Worm (Caenorhabditis elegans): ENCODE measurements around the gene algn-3.

DNA sequence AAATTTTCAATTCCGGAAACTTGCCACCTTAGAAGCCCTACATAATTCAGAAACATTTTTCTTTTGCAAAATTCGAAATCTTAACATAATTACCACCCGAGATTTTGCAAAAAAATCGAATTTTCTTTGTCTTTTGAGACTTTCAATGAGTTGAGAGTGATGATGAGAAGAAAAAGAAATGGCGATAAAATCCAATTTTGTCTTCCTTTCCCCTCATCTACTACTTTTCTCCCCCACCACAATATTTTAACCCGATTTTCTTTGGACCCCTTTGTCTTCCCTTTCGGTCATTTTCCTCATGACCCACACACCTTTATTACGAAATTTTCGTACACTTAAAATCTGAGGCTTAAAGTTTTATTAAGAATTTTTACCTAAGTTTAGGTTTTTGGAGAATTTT is 34.3 kb downstream of the algn-3 start:
- no peak for TF ChIP-seq Y53F4B.3 (GFP tag; IDR thresholded peaks at IDR 0.05)
- TF ChIP-seq dpl-1 (GFP tag; optimal IDR thresholded peaks at IDR 0.05) = no peak
- TF ChIP-seq snpc-4 (GFP tag; optimal IDR thresholded peaks at IDR 0.05) = no peak
- no peak for TF ChIP-seq snpc-4 (tag; optimal IDR thresholded peaks at IDR 0.05)
- no peak for TF ChIP-seq bed-1 (GFP tag; IDR thresholded peaks at IDR 0.05)
- no peak for TF ChIP-seq F37B4.10 (GFP tag; IDR thresholded peaks at IDR 0.05)
- no peak for TF ChIP-seq aptf-2 (GFP tag; conservative IDR thresholded peaks at IDR 0.05)
- TF ChIP-seq madf-6 (GFP tag; IDR thresholded peaks at IDR 0.05) = no peak
- no peak for TF ChIP-seq ztf-6 (GFP tag; IDR thresholded peaks at IDR 0.05)
- no peak for TF ChIP-seq C06A6.2 (GFP tag; conservative IDR thresholded peaks at IDR 0.05)

All from whole organism, young adult.